Worm (Caenorhabditis elegans): ENCODE data around the gene Y32B12B.8.
A peak's percentile ranks its signal among the peaks of the same experiment; 100 is the strongest.

Gene Y32B12B.8

DNA sequence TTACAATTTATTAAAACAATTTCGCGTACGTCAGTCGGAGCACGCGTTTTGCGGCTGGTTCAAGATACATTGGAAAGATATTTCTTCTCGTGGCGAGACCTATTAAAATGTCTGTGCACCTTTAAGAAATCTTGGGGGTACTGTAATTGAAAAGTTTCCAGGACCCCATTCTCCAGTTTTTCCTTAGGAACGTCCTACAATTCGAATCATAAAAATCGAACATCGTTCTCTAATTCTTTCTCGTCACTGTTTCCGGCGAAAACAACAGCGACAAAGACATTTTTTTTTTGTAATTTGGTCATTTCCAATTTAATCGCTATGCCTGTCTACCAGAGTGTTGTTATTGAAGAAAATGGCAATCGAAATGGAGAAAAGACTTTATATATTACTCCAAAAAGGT lies 1.4 kb downstream of the Y32B12B.8 start, which contains the start of gene Y32B12B.1:
Gene Y32B12B.1 (plus strand): TSS at position 301 of the 400 bp plus-strand sequence.
- TF ChIP-seq hmg-4 (GFP tag; optimal IDR thresholded peaks at IDR 0.05) (no peak), pes-1 (GFP tag; IDR thresholded peaks at IDR 0.05) (no peak), B0310.2 (tag; optimal IDR thresholded peaks at IDR 0.05) (no peak), tra-4 (tag; optimal IDR thresholded peaks at IDR 0.05) (no peak), F13C5.2 (tag; optimal IDR thresholded peaks at IDR 0.05) (no peak), tbx-11 (GFP tag; IDR thresholded peaks at IDR 0.05) (no peak), hmbx-1 (tag; optimal IDR thresholded peaks at IDR 0.05) (no peak), tbx-37 (GFP tag; conservative IDR thresholded peaks at IDR 0.05) (no peak), ama-1 (optimal IDR thresholded peaks at IDR 0.05) (no peak), ceh-36 (tag; optimal IDR thresholded peaks at IDR 0.05) (no peak), flt-1 (GFP tag; IDR thresholded peaks at IDR 0.05) (no peak)

DNA sequence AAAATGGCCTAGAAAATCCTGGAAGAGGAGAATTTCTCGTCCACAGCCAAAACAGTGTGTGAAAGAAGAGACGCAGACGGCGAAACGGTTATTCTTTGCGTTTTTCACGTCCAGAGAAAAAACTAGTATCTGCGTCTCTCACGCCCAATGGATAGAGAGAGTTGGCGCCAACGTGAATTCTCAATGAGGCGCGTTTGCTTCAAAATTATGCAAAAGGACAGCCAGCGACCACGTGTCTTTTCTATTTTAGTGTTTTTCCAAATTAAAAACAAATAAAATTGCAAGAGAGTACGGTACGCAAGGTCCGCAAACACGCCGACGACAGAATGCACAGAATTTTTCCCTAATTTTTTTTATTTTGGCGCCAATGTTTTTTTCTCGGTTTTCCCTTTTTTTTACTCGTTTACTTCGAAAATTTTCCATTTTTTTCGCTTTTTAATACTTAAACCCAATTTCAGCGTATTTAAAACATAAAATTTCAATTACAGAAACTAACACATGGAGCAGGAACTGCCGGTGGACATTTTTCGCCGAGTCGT lies 2.7 kb downstream of the Y32B12B.8 start, which contains the start of gene Y32B12B.2:
Gene Y32B12B.2 (plus strand): TSS at position 489 of the 539 bp plus-strand sequence.
- TF ChIP-seq hmbx-1 (tag; optimal IDR thresholded peaks at IDR 0.05), result no peak
- no peak for TF ChIP-seq aly-1 (tag; optimal IDR thresholded peaks at IDR 0.05)
- no peak for TF ChIP-seq B0310.2 (tag; optimal IDR thresholded peaks at IDR 0.05)
- no peak for TF ChIP-seq ceh-13 (GFP tag; optimal IDR thresholded peaks at IDR 0.05)
- no peak for TF ChIP-seq ama-1 (optimal IDR thresholded peaks at IDR 0.05)
- no peak for TF ChIP-seq tbx-37 (GFP tag; conservative IDR thresholded peaks at IDR 0.05)
- TF ChIP-seq tra-4 (tag; optimal IDR thresholded peaks at IDR 0.05), result no peak
- TF ChIP-seq pes-1 (GFP tag; IDR thresholded peaks at IDR 0.05), result no peak
- no peak for TF ChIP-seq hmg-4 (GFP tag; optimal IDR thresholded peaks at IDR 0.05)
- no peak for TF ChIP-seq flt-1 (GFP tag; IDR thresholded peaks at IDR 0.05)

DNA sequence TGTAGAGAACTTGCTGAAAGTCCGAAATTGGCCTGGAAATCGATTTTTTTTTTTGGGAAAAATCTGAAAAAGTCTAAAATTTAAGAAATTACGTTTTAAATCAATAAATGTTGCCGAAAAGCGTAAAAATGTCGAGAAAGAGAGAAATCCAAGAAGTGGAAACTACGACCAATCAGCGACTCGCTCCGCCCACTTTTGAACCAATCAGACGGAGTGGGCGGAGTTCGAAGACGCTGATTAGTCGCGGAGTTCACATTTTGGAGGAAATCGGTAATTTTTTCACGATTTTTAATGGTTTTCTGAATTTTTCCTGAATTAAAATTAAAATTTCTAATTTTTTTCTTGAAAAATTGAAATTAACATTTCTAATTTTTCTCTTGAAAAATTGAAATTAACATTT lies 4.4 kb downstream of the Y32B12B.8 start:
- TF ChIP-seq hmbx-1 (tag; optimal IDR thresholded peaks at IDR 0.05) (no peak), hnd-1 (tag; optimal IDR thresholded peaks at IDR 0.05) (no peak), ceh-36 (tag; optimal IDR thresholded peaks at IDR 0.05) (no peak), scrt-1 (GFP tag; IDR thresholded peaks at IDR 0.05) (no peak), aly-1 (tag; optimal IDR thresholded peaks at IDR 0.05) (no peak), ceh-13 (GFP tag; optimal IDR thresholded peaks at IDR 0.05) (no peak), B0310.2 (tag; optimal IDR thresholded peaks at IDR 0.05) (no peak), F13C5.2 (tag; optimal IDR thresholded peaks at IDR 0.05) (no peak), tbx-37 (GFP tag; conservative IDR thresholded peaks at IDR 0.05) (no peak), flt-1 (GFP tag; IDR thresholded peaks at IDR 0.05) (no peak)

DNA sequence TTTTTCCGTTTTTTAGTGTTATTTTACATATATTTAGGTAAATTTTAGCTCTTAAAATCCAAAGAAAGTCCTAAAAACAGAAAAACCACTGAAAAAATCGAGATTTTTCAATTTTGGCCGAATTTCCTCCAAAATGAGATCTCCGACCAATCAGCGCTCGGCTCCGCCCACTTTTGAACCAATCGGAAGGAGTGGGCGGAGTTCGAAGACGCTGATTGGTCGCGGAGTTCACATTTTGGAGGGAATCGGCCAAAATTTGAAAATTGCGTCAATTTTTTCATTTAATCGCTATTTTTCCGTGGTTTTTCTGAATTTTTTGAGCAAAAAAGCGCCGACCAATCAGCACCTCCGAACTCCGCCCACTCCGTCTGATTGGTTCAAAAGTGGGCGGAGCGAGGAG lies 5.4 kb downstream of the Y32B12B.8 start:
- TF ChIP-seq tra-4 (tag; optimal IDR thresholded peaks at IDR 0.05), result no peak
- TF ChIP-seq ama-1 (optimal IDR thresholded peaks at IDR 0.05), result no peak
- TF ChIP-seq aly-1 (tag; optimal IDR thresholded peaks at IDR 0.05), result no peak
- TF ChIP-seq hnd-1 (tag; optimal IDR thresholded peaks at IDR 0.05), result no peak

DNA sequence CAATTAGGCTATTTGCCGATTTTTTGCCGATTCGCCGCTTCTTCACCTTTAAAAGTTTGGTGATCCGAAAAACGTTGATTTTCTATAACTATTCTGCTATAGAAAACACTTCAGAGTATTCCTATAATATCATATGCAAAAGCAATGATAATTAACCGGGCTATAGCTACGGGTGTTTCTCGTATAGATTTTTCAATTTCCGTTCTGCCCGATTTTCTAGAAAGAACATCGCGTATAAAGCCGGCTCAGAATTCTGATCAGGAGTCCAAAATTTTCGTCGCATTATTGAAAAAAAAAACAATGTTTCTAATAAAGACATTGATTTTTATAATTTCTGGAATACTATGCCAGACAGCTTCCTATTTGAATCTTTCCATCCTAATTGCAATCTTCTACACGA lies 15.4 kb downstream of the Y32B12B.8 start, which contains the start of gene srbc-65:
Gene srbc-65 (plus strand): TSS at position 301 of the 400 bp plus-strand sequence.
- TF ChIP-seq pes-1 (GFP tag; IDR thresholded peaks at IDR 0.05) (no peak), ceh-36 (tag; optimal IDR thresholded peaks at IDR 0.05) (no peak), ets-7 (tag; optimal IDR thresholded peaks at IDR 0.05) (no peak), hmg-4 (GFP tag; optimal IDR thresholded peaks at IDR 0.05) (no peak), scrt-1 (GFP tag; IDR thresholded peaks at IDR 0.05) (no peak)

DNA sequence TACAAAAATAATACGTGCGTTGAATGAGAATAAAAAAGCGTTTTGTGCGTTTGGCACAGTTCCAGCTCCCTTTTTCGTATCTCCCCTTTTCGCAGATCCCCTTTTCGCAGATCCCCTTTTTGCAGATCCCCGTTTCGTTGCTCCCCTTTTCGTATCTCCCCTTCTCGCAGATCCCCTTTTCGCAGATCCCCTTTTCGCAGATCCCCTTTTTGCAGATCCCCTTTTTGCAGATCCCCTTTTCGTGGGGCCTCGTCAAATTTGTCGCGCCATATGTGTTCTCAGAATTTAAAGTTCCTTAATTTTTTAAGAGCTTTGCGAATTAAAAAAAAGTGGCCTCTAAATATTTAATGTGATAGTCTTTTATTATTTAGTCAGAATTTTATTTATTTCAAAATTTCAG lies 17.7 kb downstream of the Y32B12B.8 start, which contains the start of gene Y32B12B.4:
Gene Y32B12B.4 (plus strand): TSS at position 399 of the 400 bp plus-strand sequence.
- TF ChIP-seq hnd-1 (tag; optimal IDR thresholded peaks at IDR 0.05), result peak; percentile 13
- no peak for TF ChIP-seq F13C5.2 (tag; optimal IDR thresholded peaks at IDR 0.05)
- no peak for TF ChIP-seq ceh-36 (tag; optimal IDR thresholded peaks at IDR 0.05)
- peak; percentile 74 for TF ChIP-seq tbx-11 (GFP tag; IDR thresholded peaks at IDR 0.05)
- TF ChIP-seq B0310.2 (tag; optimal IDR thresholded peaks at IDR 0.05), result peak; percentile 5
- no peak for TF ChIP-seq tra-4 (tag; optimal IDR thresholded peaks at IDR 0.05)
- TF ChIP-seq aly-1 (tag; optimal IDR thresholded peaks at IDR 0.05), result peak; percentile 16
- TF ChIP-seq hmg-4 (GFP tag; optimal IDR thresholded peaks at IDR 0.05), result peak; percentile 49
- peak; percentile 79 for TF ChIP-seq tbx-37 (GFP tag; conservative IDR thresholded peaks at IDR 0.05)
- no peak for TF ChIP-seq flt-1 (GFP tag; IDR thresholded peaks at IDR 0.05)
- no peak for TF ChIP-seq ama-1 (optimal IDR thresholded peaks at IDR 0.05)
- peak; percentile 92 for TF ChIP-seq pes-1 (GFP tag; IDR thresholded peaks at IDR 0.05)
- TF ChIP-seq hmbx-1 (tag; optimal IDR thresholded peaks at IDR 0.05), result no peak
- peak; percentile 82 for TF ChIP-seq scrt-1 (GFP tag; IDR thresholded peaks at IDR 0.05)
- TF ChIP-seq sea-1 (GFP tag; conservative IDR thresholded peaks at IDR 0.05), result peak; percentile 54; the same call in 1 of the 2 replicates
- TF ChIP-seq ets-7 (tag; optimal IDR thresholded peaks at IDR 0.05), result peak; percentile 2
- peak; percentile 41 for TF ChIP-seq ceh-13 (GFP tag; optimal IDR thresholded peaks at IDR 0.05)

DNA sequence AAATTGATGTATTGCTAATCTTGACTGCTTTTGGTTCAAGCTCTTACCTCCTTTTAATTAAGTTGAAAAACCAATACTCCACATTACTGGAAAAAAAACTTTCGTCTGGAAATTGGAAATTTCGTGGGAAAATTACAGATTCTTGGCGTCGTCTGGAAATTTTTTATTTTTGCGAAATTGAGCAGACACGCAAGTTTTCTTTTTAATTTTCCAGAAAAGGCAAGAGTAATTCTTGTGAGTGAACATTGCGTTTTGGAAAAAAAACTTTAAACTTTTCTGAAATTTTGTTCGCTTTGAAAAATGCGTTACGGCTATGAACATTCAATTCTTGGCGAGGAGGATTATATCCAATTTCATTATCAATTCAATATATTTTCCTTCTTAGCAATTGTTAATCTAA lies 30.4 kb downstream of the Y32B12B.8 start, which contains the start of gene sru-45:
Gene sru-45 (plus strand): TSS at position 301 of the 400 bp plus-strand sequence.
- no peak for TF ChIP-seq hmbx-1 (tag; optimal IDR thresholded peaks at IDR 0.05)
- no peak for TF ChIP-seq hmg-4 (GFP tag; optimal IDR thresholded peaks at IDR 0.05)
- TF ChIP-seq aly-1 (tag; optimal IDR thresholded peaks at IDR 0.05), result no peak
- TF ChIP-seq pes-1 (GFP tag; IDR thresholded peaks at IDR 0.05), result no peak
- no peak for TF ChIP-seq flt-1 (GFP tag; IDR thresholded peaks at IDR 0.05)
- TF ChIP-seq tbx-11 (GFP tag; IDR thresholded peaks at IDR 0.05), result no peak
- TF ChIP-seq tbx-37 (GFP tag; conservative IDR thresholded peaks at IDR 0.05), result no peak
- no peak for TF ChIP-seq F13C5.2 (tag; optimal IDR thresholded peaks at IDR 0.05)
- TF ChIP-seq sea-1 (GFP tag; conservative IDR thresholded peaks at IDR 0.05), result no peak
- TF ChIP-seq scrt-1 (GFP tag; IDR thresholded peaks at IDR 0.05), result no peak
- no peak for TF ChIP-seq B0310.2 (tag; optimal IDR thresholded peaks at IDR 0.05)
- no peak for TF ChIP-seq hnd-1 (tag; optimal IDR thresholded peaks at IDR 0.05)
- no peak for TF ChIP-seq ceh-13 (GFP tag; optimal IDR thresholded peaks at IDR 0.05)
- no peak for TF ChIP-seq ets-7 (tag; optimal IDR thresholded peaks at IDR 0.05)
- no peak for TF ChIP-seq ceh-36 (tag; optimal IDR thresholded peaks at IDR 0.05)
- TF ChIP-seq tra-4 (tag; optimal IDR thresholded peaks at IDR 0.05), result no peak
- TF ChIP-seq ama-1 (optimal IDR thresholded peaks at IDR 0.05), result no peak

Measured in whole organism, early embryonic.